Fruit fly (Drosophila melanogaster) whole organism, pupa: ENCODE measurements around the gene Pde6.

Experiments
- CG10348 ChIP-seq: fragments of 200-800 bp; sonication (Bioruptor generic); IDR thresholded peaks from 2 replicates; pipeline ENCODE4 v1.3.6; 2022; ENCODE audit warnings: missing biosample characterization, missing genetic modification characterization
- CG13204 ChIP-seq: fragments of 200-800 bp; sonication (Bioruptor generic); optimal IDR thresholded peaks from 2 replicates; lab custom pipeline; 2018; ENCODE audit warnings: missing biosample characterization, mild to moderate bottlenecking, missing genetic modification characterization, moderate library complexity
- CG14655 ChIP-seq: fragments of 200-800 bp; sonication (Bioruptor generic); optimal IDR thresholded peaks from 3 replicates; lab custom pipeline; 2017; ENCODE audit warnings: mild to moderate bottlenecking, missing biosample characterization, missing genetic modification reagents, missing genetic modification characterization
- CG15710 ChIP-seq: fragments of 200-800 bp; sonication (Bioruptor generic); optimal IDR thresholded peaks from 2 replicates; lab custom pipeline; 2018; ENCODE audit warnings: missing biosample characterization, mild to moderate bottlenecking, missing genetic modification characterization, moderate library complexity
- CG17806 ChIP-seq: fragments of 200-800 bp; sonication (Bioruptor generic); optimal IDR thresholded peaks from 2 replicates; lab custom pipeline; 2018; ENCODE audit warnings: missing biosample characterization, mild to moderate bottlenecking, missing genetic modification characterization, moderate library complexity
- CG32121 ChIP-seq: fragments of 200-800 bp; sonication (Bioruptor generic); IDR thresholded peaks from 2 replicates; pipeline ENCODE4 v1.3.6; 2022; ENCODE audit warnings: missing biosample characterization, missing genetic modification characterization
- CG34367 ChIP-seq: fragments of 200-800 bp; sonication (Bioruptor generic); optimal IDR thresholded peaks from 2 replicates; lab custom pipeline; 2018; ENCODE audit warnings: missing biosample characterization, mild to moderate bottlenecking, missing genetic modification characterization
- EcR ChIP-seq: fragments of 200-800 bp; sonication (Bioruptor generic); optimal IDR thresholded peaks from 3 replicates; lab custom pipeline; 2019; ENCODE audit warnings: missing biosample characterization, missing genetic modification characterization, mild to moderate bottlenecking, moderate library complexity, missing genetic modification reagents
- Pif1A ChIP-seq: fragments of 200-800 bp; sonication (Bioruptor generic); optimal IDR thresholded peaks from 3 replicates; lab custom pipeline; 2016; ENCODE audit warnings: missing biosample characterization, missing genetic modification characterization
- Snoo ChIP-seq: fragments of 200-800 bp; sonication (Bioruptor generic); optimal IDR thresholded peaks from 3 replicates; lab custom pipeline; 2017; ENCODE audit warnings: missing biosample characterization, mild to moderate bottlenecking, missing genetic modification characterization, inconsistent platforms
- gl ChIP-seq: fragments of 200-800 bp; sonication (Bioruptor generic); optimal IDR thresholded peaks from 2 replicates; lab custom pipeline; 2018; ENCODE audit warnings: missing biosample characterization, mild to moderate bottlenecking, missing genetic modification characterization

DNA sequence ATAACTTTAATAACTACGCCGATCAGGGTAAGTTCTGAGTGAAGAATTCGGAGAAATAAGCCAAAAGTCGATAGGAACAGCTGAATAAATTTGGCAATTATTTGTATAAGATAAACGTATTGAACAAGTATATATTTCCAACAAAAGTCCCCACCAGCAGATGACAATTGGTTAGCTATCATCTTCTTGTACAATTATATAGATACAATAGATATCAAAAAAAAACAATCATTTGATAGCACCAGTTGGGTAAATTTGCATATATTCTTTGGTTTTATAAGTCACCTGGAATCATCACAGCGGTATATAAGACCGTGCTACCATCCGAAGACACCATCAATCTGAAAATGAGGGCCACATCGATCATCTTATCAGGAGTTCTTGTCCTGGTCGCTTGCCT, 2.5 kb upstream of the Pde6 start, which contains the start of gene Jig:
- TF ChIP-seq gl (tag; lab: Kevin White, UChicago) (no peak), Snoo (tag; lab: Kevin White, UChicago) (no peak), CG34367 (no peak), CG13204 (GFP tag; lab: Kevin White, UChicago) (no peak), CG10348 (GFP tag; lab: Robert Waterston, UW) (no peak), CG14655 (GFP tag; lab: Kevin White, UChicago) (no peak), CG15710 (tag; lab: Kevin White, UChicago) (no peak), CG17806 (tag; lab: Kevin White, UChicago) (no peak), Pif1A (GFP tag; lab: Kevin White, UChicago) (no peak), CG32121 (GFP tag; lab: Robert Waterston, UW) (no peak), EcR (GFP tag; lab: Kevin White, UChicago) (no peak)
